Fruit fly (Drosophila melanogaster): ENCODE measurements around the gene CG33689.
A peak's percentile ranks its signal among the peaks of the same experiment; 100 is the strongest.

CG33689 gene

dm6 chr3L:16193851-16194709, 5.9 kb upstream of the CG33689 start (continued):
- TF ChIP-seq CG10431 (GFP tag; optimal IDR thresholded peaks at IDR 0.05) (peak; percentile 68), CG1603 (tag; optimal IDR thresholded peaks at IDR 0.05) (peak; percentile 49), zfh2 (GFP tag; optimal IDR thresholded peaks at IDR 0.05) (no peak), lmd (GFP tag; IDR thresholded peaks at IDR 0.05) (no peak), CG13287 (GFP tag; IDR thresholded peaks at IDR 0.05; ENCODE audit: partially characterized antibody) (no peak), CG15269 (tag; optimal IDR thresholded peaks at IDR 0.05) (no peak), Bteb2 (GFP tag; optimal IDR thresholded peaks at IDR 0.05) (no peak), nmo (GFP tag; optimal IDR thresholded peaks at IDR 0.05) (no peak), luna (GFP tag; optimal IDR thresholded peaks at IDR 0.05) (no peak), Hsf (GFP tag; optimal IDR thresholded peaks at IDR 0.05) (no peak), dm (GFP tag; optimal IDR thresholded peaks at IDR 0.05) (no peak), CG10267 (tag; optimal IDR thresholded peaks at IDR 0.05) (peak; percentile 15), CG7987 (GFP tag; optimal IDR thresholded peaks at IDR 0.05) (peak; percentile 48), CG14441 (GFP tag; IDR thresholded peaks at IDR 0.05) (no peak), Six4 (GFP tag; optimal IDR thresholded peaks at IDR 0.05) (no peak), lab (GFP tag; optimal IDR thresholded peaks at IDR 0.05) (peak; percentile 26), CG8089 (GFP tag; optimal IDR thresholded peaks at IDR 0.05) (peak; percentile 49), ERR (GFP tag; optimal IDR thresholded peaks at IDR 0.05) (no peak), CG12155 (GFP tag; optimal IDR thresholded peaks at IDR 0.05) (no peak), fd3F (GFP tag; optimal IDR thresholded peaks at IDR 0.05) (no peak), CG11456 (GFP tag; IDR thresholded peaks at IDR 0.05) (no peak), CG13424 (tag; optimal IDR thresholded peaks at IDR 0.05) (peak; percentile 1), CG1647 (GFP tag; optimal IDR thresholded peaks at IDR 0.05) (no peak), zen (tag; optimal IDR thresholded peaks at IDR 0.05) (no peak), so (GFP tag; IDR thresholded peaks at IDR 0.05) (no peak), Ptx1 (GFP tag; IDR thresholded peaks at IDR 0.05) (no peak), dimm (GFP tag; IDR thresholded peaks at IDR 0.05) (no peak), ato (GFP tag; IDR thresholded peaks at IDR 0.05; ENCODE audit: partially characterized antibody) (no peak), Spps (tag; optimal IDR thresholded peaks at IDR 0.05) (peak; percentile 52), Adf1 (GFP tag; IDR thresholded peaks at IDR 0.05) (no peak), CG13894 (tag; optimal IDR thresholded peaks at IDR 0.05) (peak; percentile 31), gcm2 (GFP tag; optimal IDR thresholded peaks at IDR 0.05) (no peak), CG10462 (GFP tag; optimal IDR thresholded peaks at IDR 0.05) (no peak), grau (tag; optimal IDR thresholded peaks at IDR 0.05) (no peak), CG14667 (GFP tag; IDR thresholded peaks at IDR 0.05) (no peak), lola (GFP tag; optimal IDR thresholded peaks at IDR 0.05) (peak in 1 of 3 experiments; percentile 50), CG6272 (GFP tag; IDR thresholded peaks at IDR 0.05) (no peak), stc (GFP tag; IDR thresholded peaks at IDR 0.05) (no peak), Mes4 (GFP tag; optimal IDR thresholded peaks at IDR 0.05) (peak; percentile 12), HmgD (GFP tag; optimal IDR thresholded peaks at IDR 0.05) (no peak), al (GFP tag; IDR thresholded peaks at IDR 0.05) (no peak), CG14710 (tag; optimal IDR thresholded peaks at IDR 0.05) (peak; percentile 60), Neu2 (GFP tag; optimal IDR thresholded peaks at IDR 0.05; ENCODE audit: borderline replicate concordance) (no peak), CG3407 (GFP tag; optimal IDR thresholded peaks at IDR 0.05) (peak; percentile 62), caup (GFP tag; optimal IDR thresholded peaks at IDR 0.05; ENCODE audit: severe bottlenecking) (no peak), tgo (GFP tag; IDR thresholded peaks at IDR 0.05) (no peak), Scr (GFP tag; IDR thresholded peaks at IDR 0.05; ENCODE audit: partially characterized antibody) (no peak), CG9437 (GFP tag; optimal IDR thresholded peaks at IDR 0.05) (no peak), CG10274 (GFP tag; optimal IDR thresholded peaks at IDR 0.05) (no peak)
